Worm (Caenorhabditis elegans): ENCODE results near the gene srx-92.

DNA sequence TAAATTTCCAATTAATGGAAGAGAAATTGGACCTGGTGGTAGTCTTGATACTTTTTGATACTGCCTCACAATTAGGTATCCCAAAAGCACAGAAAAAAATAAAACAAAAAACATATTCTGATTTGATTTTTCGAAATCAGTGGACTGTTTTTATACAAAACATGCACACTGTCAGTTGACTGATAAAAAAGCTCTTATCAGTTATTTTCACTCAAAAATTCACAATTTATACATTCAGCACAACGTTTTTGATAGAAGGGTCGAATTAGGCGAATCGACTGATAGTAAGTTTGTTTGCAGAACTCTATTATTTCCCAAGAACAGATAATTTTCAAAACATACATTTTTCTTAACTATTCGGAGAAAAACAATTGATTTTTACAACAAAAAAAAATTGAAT, 38.9 kb upstream of the srx-92 start, which contains the start of gene cyp-35A2:
- TF ChIP-seq mep-1 (tag; optimal IDR thresholded peaks at IDR 0.05), result no peak
- TF ChIP-seq M03D4.4 (tag; optimal IDR thresholded peaks at IDR 0.05), result no peak
- no peak for TF ChIP-seq nhr-12 (tag; optimal IDR thresholded peaks at IDR 0.05)
- no peak for TF ChIP-seq unc-62 (GFP tag; optimal IDR thresholded peaks at IDR 0.05)
- no peak for TF ChIP-seq ces-1 (GFP tag; optimal IDR thresholded peaks at IDR 0.05)

Measured in whole organism, mixed stage, embryonic.